Fruit fly (Drosophila melanogaster) whole organism, wandering third instar larva: ENCODE data around the gene Ser7.

Experiments
- OdsH ChIP-seq: fragments of 200-800 bp; sonication (Bioruptor generic); optimal IDR thresholded peaks from 2 replicates; lab custom pipeline; 2016; ENCODE audit warnings: missing biosample characterization, mild to moderate bottlenecking, missing genetic modification characterization
- brk ChIP-seq: fragments of 200-800 bp; sonication (Bioruptor generic); optimal IDR thresholded peaks from 2 replicates; lab custom pipeline; 2016; ENCODE audit warnings: missing biosample characterization, mild to moderate bottlenecking, missing genetic modification characterization

- TF ChIP-seq OdsH = no peak
- no peak for TF ChIP-seq brk
Observed at dm6 chrX:9878125-9878524, 13.1 kb downstream of the Ser7 start, which contains the start of gene CG1468.
